Worm (Caenorhabditis elegans) whole organism, L4 larva: ENCODE results near the gene M6.4.

Source experiments
- F10B5.3 ChIP-seq: sonication (generic microtip); optimal IDR thresholded peaks from 2 replicates; lab custom pipeline; 2016; ENCODE audit warnings: mild to moderate bottlenecking, missing genetic modification characterization, missing compliant biosample characterization
- F49E8.2 ChIP-seq: sonication (generic microtip); optimal IDR thresholded peaks from 2 replicates; lab custom pipeline; 2016; ENCODE audit warnings: missing compliant biosample characterization, mild to moderate bottlenecking, missing genetic modification characterization, borderline replicate concordance
- daf-19 ChIP-seq: fragments of 200-800 bp; sonication (Bioruptor generic); conservative IDR thresholded peaks from 2 replicates; pipeline ENCODE4 v1.3.6; 2022; ENCODE audit warnings: missing genetic modification characterization, missing compliant biosample characterization
- fkh-10 ChIP-seq: fragments of 150-350 bp; optimal IDR thresholded peaks from 2 replicates; lab custom pipeline; 2014; ENCODE audit warnings: missing biosample characterization, missing genetic modification reagents, missing genetic modification characterization
- hmg-1.1 ChIP-seq: fragments of 200-800 bp; sonication (Bioruptor generic); IDR thresholded peaks from 2 replicates; pipeline ENCODE4 v1.3.6; 2022; ENCODE audit warnings: missing genetic modification reagents, missing genetic modification characterization, missing compliant biosample characterization
- lsy-2 ChIP-seq, 2 experiments: fragments of 150-350 bp in 1 of 2; sonication (generic microtip) in 1 of 2; optimal IDR thresholded peaks; 2 replicates each; lab custom pipeline; 2014 to 2017; ENCODE audit warnings: missing biosample characterization in 2 of 2, missing genetic modification characterization in 2 of 2
- mdl-1 ChIP-seq, 2 experiments: fragments of 150-350 bp in 1 of 2; sonication (generic microtip) in 1 of 2; optimal IDR thresholded peaks; 2 replicates each; lab custom pipeline; 2014 to 2017; ENCODE audit warnings: missing biosample characterization in 2 of 2, missing genetic modification characterization in 2 of 2
- nhr-11 ChIP-seq: fragments of 150-350 bp; optimal IDR thresholded peaks from 2 replicates; lab custom pipeline; 2014; ENCODE audit warnings: missing biosample characterization, missing genetic modification characterization
- nhr-28 ChIP-seq: fragments of 150-350 bp; optimal IDR thresholded peaks from 2 replicates; lab custom pipeline; 2014; ENCODE audit warnings: missing biosample characterization, missing genetic modification characterization
- nhr-48 ChIP-seq: sonication (generic microtip); optimal IDR thresholded peaks from 2 replicates; lab custom pipeline; 2016; ENCODE audit warnings: mild to moderate bottlenecking, missing genetic modification characterization, missing compliant biosample characterization
- skn-1 ChIP-seq: fragments of 150-350 bp; optimal IDR thresholded peaks from 2 replicates; lab custom pipeline; 2014; ENCODE audit warnings: missing biosample characterization, missing genetic modification characterization
- unc-130 ChIP-seq: sonication (generic microtip); optimal IDR thresholded peaks from 2 replicates; lab custom pipeline; 2016; ENCODE audit warnings: missing genetic modification reagents, missing genetic modification characterization, missing compliant biosample characterization
- unc-62 ChIP-seq, 3 experiments: fragments of 150-350 bp in 1 of 3; sonication (generic microtip); optimal IDR thresholded peaks in 2 of 3; peaks in 1 of 3; 1 replicate in 1 of 3; 2 replicates in 2 of 3; lab custom pipeline; 2014 to 2017; ENCODE audit warnings: missing biosample characterization in 3 of 3, missing genetic modification characterization in 3 of 3, missing genetic modification reagents in 3 of 3, missing genotype in 1 of 3
- ztf-11 ChIP-seq: fragments of 150-350 bp; optimal IDR thresholded peaks from 2 replicates; lab custom pipeline; 2014; ENCODE audit warnings: missing biosample characterization, missing genetic modification characterization

DNA sequence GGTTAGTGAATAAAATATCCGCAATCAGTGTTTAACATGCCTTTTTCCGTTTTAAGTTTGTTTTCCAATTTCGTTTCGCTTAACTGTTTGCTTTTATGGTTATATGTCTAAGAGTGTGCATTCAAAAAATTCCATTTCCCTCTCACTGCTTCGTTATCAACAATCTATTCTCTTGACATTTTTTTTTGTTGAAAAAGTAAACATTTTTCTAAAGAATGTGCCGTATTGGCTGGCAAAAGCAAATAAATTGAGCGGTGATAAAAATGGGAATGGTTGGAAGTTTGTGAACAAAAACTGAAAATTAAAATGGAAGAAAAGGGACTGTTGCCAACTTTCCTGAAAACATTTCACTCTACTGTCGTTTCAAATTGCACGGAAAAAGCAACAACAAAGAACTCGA, 22.6 kb downstream of the M6.4 start:
- TF ChIP-seq ztf-11 (tag; lab: Kevin White, UChicago) (no peak), hmg-1.1 (GFP tag; lab: Robert Waterston, UW) (no peak), unc-130 (no peak), nhr-11 (tag; lab: Kevin White, UChicago) (no peak), fkh-10 (GFP tag; lab: Kevin White, UChicago) (no peak), F49E8.2 (no peak), nhr-48 (tag; lab: Kevin White, UChicago) (no peak), nhr-28 (tag; lab: Kevin White, UChicago) (peak; percentile 35), unc-62 (GFP tag; optimal IDR thresholded peaks at IDR 0.05 in 1 of 2; lab: Kevin White, UChicago) (no peak), unc-62 (tag; optimal IDR thresholded peaks at IDR 0.05; lab: Kevin White, UChicago) (no peak), skn-1 (tag; lab: Kevin White, UChicago) (no peak), daf-19 (GFP tag; lab: Robert Waterston, UW) (no peak), lsy-2 (tag; optimal IDR thresholded peaks at IDR 0.05; lab: Kevin White, UChicago) (no peak), F10B5.3 (tag; lab: Kevin White, UChicago) (no peak), mdl-1 (tag; optimal IDR thresholded peaks at IDR 0.05; lab: Kevin White, UChicago) (no peak)
